Worm (Caenorhabditis elegans): ENCODE measurements around the gene dcaf-1.

- no peak for TF ChIP-seq dao-5 (tag; optimal IDR thresholded peaks at IDR 0.05)
- TF ChIP-seq him-1 (tag; optimal IDR thresholded peaks at IDR 0.05) = no peak
- TF ChIP-seq W03F9.2 (tag; optimal IDR thresholded peaks at IDR 0.05) = no peak
These were observed 13.6 kb downstream of the dcaf-1 start, which contains the start of gene twk-9 for ce11 chrIV:9692874-9693273.

Data from whole organism, L4/young adult.